Worm (Caenorhabditis elegans) whole organism, L2 larva: ENCODE results near the gene set-16.

Experiments
- F13H6.1 ChIP-seq: sonication (generic microtip); optimal IDR thresholded peaks from 2 replicates; lab custom pipeline; 2016; ENCODE audit warnings: missing genetic modification characterization, missing compliant biosample characterization
- ZK546.5 ChIP-seq: sonication (generic microtip); optimal IDR thresholded peaks from 2 replicates; lab custom pipeline; 2017; ENCODE audit warnings: missing biosample characterization, missing genetic modification characterization
- alr-1 ChIP-seq: fragments of 150-350 bp; optimal IDR thresholded peaks from 2 replicates; lab custom pipeline; 2014; ENCODE audit warnings: missing biosample characterization, missing genetic modification characterization
- aly-2 ChIP-seq: fragments of 150-350 bp; optimal IDR thresholded peaks from 2 replicates; lab custom pipeline; 2014; ENCODE audit warnings: missing biosample characterization, missing genetic modification characterization
- ama-1 ChIP-seq: fragments of 150-350 bp; optimal IDR thresholded peaks from 2 replicates; lab custom pipeline; 2018; ENCODE audit warnings: inconsistent platforms
- dmd-4 ChIP-seq: sonication (generic microtip); optimal IDR thresholded peaks from 2 replicates; lab custom pipeline; 2017; ENCODE audit warnings: missing biosample characterization, missing genetic modification characterization
- elt-1 ChIP-seq: fragments of 150-350 bp; optimal IDR thresholded peaks from 2 replicates; lab custom pipeline; 2014; ENCODE audit warnings: missing biosample characterization, missing genetic modification characterization
- fos-1 ChIP-seq: fragments of 150-350 bp; optimal IDR thresholded peaks from 2 replicates; lab custom pipeline; 2014; ENCODE audit warnings: missing biosample characterization, missing genetic modification characterization
- lin-39 ChIP-seq: fragments of 150-350 bp; optimal IDR thresholded peaks from 2 replicates; lab custom pipeline; 2014; ENCODE audit warnings: missing biosample characterization, missing genetic modification reagents, missing genetic modification characterization
- lsy-2 ChIP-seq, 2 experiments: fragments of 150-350 bp in 1 of 2; sonication (generic microtip) in 1 of 2; optimal IDR thresholded peaks; 2 replicates each; lab custom pipeline; 2014 to 2017; ENCODE audit warnings: missing biosample characterization in 2 of 2, missing genetic modification characterization in 2 of 2
- nhr-12 ChIP-seq: fragments of 150-350 bp; optimal IDR thresholded peaks from 2 replicates; lab custom pipeline; 2014; ENCODE audit warnings: missing biosample characterization, missing genetic modification characterization
- ztf-11 ChIP-seq: sonication (generic microtip); optimal IDR thresholded peaks from 2 replicates; lab custom pipeline; 2017; ENCODE audit warnings: missing biosample characterization, missing genetic modification characterization
- ztf-4 ChIP-seq: fragments of 150-350 bp; optimal IDR thresholded peaks from 2 replicates; lab custom pipeline; 2014; ENCODE audit warnings: missing biosample characterization, missing genetic modification characterization

DNA sequence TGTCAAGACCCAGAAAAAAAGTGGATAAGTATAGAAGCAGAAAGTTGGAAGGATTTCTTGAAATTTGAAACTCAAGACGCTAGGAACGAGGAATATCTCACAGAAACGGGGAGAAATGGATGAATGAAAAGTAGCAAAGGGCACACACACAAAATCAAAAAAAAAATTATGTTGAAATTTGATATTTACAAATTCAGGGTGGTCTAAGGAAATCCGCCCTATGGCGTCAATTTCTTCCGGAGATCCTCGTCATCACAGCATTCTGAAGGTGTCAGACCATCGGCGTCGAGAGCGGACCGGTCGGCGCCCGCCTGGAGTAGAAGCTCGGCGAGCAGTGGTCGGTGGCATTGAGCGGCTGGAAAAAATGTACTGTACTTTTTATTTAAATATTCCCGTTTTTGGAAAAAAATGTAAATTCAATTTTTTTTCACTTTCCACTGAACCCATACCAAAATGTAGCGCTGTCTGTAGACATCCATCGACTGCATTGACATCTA, 3.7 kb upstream of the set-16 start:
- TF ChIP-seq ztf-4 (tag; lab: Kevin White, UChicago), result no peak
- no peak for TF ChIP-seq nhr-12
- TF ChIP-seq F13H6.1 (tag; lab: Kevin White, UChicago), result no peak
- TF ChIP-seq elt-1, result no peak
- TF ChIP-seq fos-1 (tag; lab: Kevin White, UChicago), result no peak
- no peak for TF ChIP-seq ZK546.5 (tag; lab: Kevin White, UChicago)
- TF ChIP-seq lsy-2 (tag; optimal IDR thresholded peaks at IDR 0.05; lab: Kevin White, UChicago), result no peak
- TF ChIP-seq ztf-11 (tag; lab: Kevin White, UChicago), result no peak
- TF ChIP-seq ama-1 (lab: Kevin White, UChicago), result no peak
- no peak for TF ChIP-seq dmd-4 (tag; lab: Kevin White, UChicago)
- no peak for TF ChIP-seq lin-39 (tag; lab: Kevin White, UChicago)
- no peak for TF ChIP-seq alr-1 (tag; lab: Kevin White, UChicago)
- no peak for TF ChIP-seq aly-2 (tag; lab: Kevin White, UChicago)
